Fruit fly (Drosophila melanogaster): Measurements from ENCODE around the gene Svip.

The Svip gene

DNA sequence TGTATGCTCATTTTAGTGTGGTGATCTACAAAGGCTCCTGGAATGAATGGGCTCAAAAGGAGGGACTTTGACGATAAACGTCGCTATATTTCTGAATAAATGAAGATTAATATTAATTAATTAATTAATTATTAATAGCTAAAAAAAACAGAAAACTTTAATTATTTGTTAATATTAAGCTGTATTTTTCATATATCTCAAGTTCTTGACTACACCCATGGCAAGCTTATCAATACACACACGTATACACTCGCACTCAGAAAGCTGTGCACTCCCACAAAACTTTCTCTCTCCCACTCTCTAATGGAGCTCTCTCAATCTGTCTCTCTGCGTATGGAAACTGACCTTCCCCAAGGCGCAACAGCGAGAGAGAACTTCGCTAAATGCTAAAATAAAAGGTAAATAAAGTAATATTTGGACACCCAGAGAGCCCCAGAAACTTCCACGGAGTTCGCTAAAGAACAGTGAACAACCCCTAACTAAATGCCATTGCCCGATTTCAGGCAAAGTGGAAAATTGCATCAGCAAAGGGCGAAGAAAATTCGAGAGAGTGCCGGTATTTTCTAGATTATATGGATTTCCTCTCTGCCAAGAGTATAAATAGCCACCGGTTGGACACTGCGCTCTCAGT is 14.7 kb downstream of the Svip start (continued):
- TF ChIP-seq dati (GFP tag; IDR thresholded peaks at IDR 0.05) (no peak; the same call in 1 of the 2 replicates), CG34422 (GFP tag; IDR thresholded peaks at IDR 0.05) (peak; percentile 67; the same call in 1 of the 3 replicates), repo (GFP tag; optimal IDR thresholded peaks at IDR 0.05) (no peak), z (GFP tag; IDR thresholded peaks at IDR 0.05) (0 out of 3 replicates have a peak, but pooled peaks have one; percentile 7), exex (tag; optimal IDR thresholded peaks at IDR 0.05) (no peak), CG33213 (GFP tag; optimal IDR thresholded peaks at IDR 0.05) (no peak), CG8359 (GFP tag; optimal IDR thresholded peaks at IDR 0.05; ENCODE audit: borderline replicate concordance) (peak; percentile 51), ssp (GFP tag; IDR thresholded peaks at IDR 0.05) (peak; percentile 31; the same call in 1 of the 2 replicates), CHES-1-like (GFP tag; optimal IDR thresholded peaks at IDR 0.05) (no peak), CG18764 (GFP tag; optimal IDR thresholded peaks at IDR 0.05) (peak; percentile 36), Usf (GFP tag; optimal IDR thresholded peaks at IDR 0.05) (no peak), ci (GFP tag; IDR thresholded peaks at IDR 0.05) (peak; percentile 91), TFAM (GFP tag; optimal IDR thresholded peaks at IDR 0.05) (no peak), kay (GFP tag; optimal IDR thresholded peaks at IDR 0.05) (no peak), dmrt11E (tag; optimal IDR thresholded peaks at IDR 0.05) (peak; percentile 33), CG9932 (GFP tag; IDR thresholded peaks at IDR 0.05) (peak; percentile 61), bowl (GFP tag; IDR thresholded peaks at IDR 0.05) (peak; percentile 45; the same call in 1 of the 2 replicates), ken (GFP tag; IDR thresholded peaks at IDR 0.05) (peak; percentile 73), slp2 (GFP tag; optimal IDR thresholded peaks at IDR 0.05) (no peak), Xrp1 (GFP tag; IDR thresholded peaks at IDR 0.05) (peak; percentile 75), br (optimal IDR thresholded peaks at IDR 0.05) (no peak), ap (GFP tag; IDR thresholded peaks at IDR 0.05) (peak; percentile 41; the same call in 1 of the 2 replicates), CG14050 (GFP tag; IDR thresholded peaks at IDR 0.05) (peak; percentile 59), fru (optimal IDR thresholded peaks at IDR 0.05) (no peak), lmd (GFP tag; IDR thresholded peaks at IDR 0.05) (peak; percentile 75), CG18599 (GFP tag; optimal IDR thresholded peaks at IDR 0.05) (peak; percentile 86), Hr51 (GFP tag; optimal IDR thresholded peaks at IDR 0.05) (peak in 1 of 2 experiments; percentile 67), Optix (GFP tag; IDR thresholded peaks at IDR 0.05) (peak; percentile 56; the same call in 1 of the 3 replicates), gem (tag; optimal IDR thresholded peaks at IDR 0.05) (peak; percentile 83), Mes4 (GFP tag; optimal IDR thresholded peaks at IDR 0.05) (no peak), CG6175 (GFP tag; IDR thresholded peaks at IDR 0.05) (no peak), tna (GFP tag; IDR thresholded peaks at IDR 0.05; ENCODE audit: partially characterized antibody) (no peak; the same call in 1 of the 2 replicates), Hmx (GFP tag; optimal IDR thresholded peaks at IDR 0.05) (peak; percentile 27), caup (GFP tag; optimal IDR thresholded peaks at IDR 0.05; ENCODE audit: severe bottlenecking) (peak; percentile 54), CG11560 (tag; IDR thresholded peaks at IDR 0.05) (no peak), CG13775 (GFP tag; optimal IDR thresholded peaks at IDR 0.05) (peak; percentile 56), Awh (GFP tag; IDR thresholded peaks at IDR 0.05) (peak; percentile 87), cato (GFP tag; optimal IDR thresholded peaks at IDR 0.05; ENCODE audit: borderline replicate concordance) (peak; percentile 18), Aef1 (GFP tag; IDR thresholded peaks at IDR 0.05) (peak; percentile 45), kni (GFP tag; optimal IDR thresholded peaks at IDR 0.05) (no peak), MESR4 (GFP tag; optimal IDR thresholded peaks at IDR 0.05) (no peak), Hsf (GFP tag; optimal IDR thresholded peaks at IDR 0.05) (peak; percentile 48), aop (GFP tag; IDR thresholded peaks at IDR 0.05) (no peak), Mrtf (GFP tag; IDR thresholded peaks at IDR 0.05) (peak; percentile 18; the same call in 1 of the 3 replicates), CG15011 (GFP tag; optimal IDR thresholded peaks at IDR 0.05) (peak; percentile 21), tup (GFP tag; optimal IDR thresholded peaks at IDR 0.05) (no peak), Six4 (GFP tag; optimal IDR thresholded peaks at IDR 0.05) (peak; percentile 43), CG12071 (GFP tag; optimal IDR thresholded peaks at IDR 0.05) (no peak), Neu2 (GFP tag; optimal IDR thresholded peaks at IDR 0.05; ENCODE audit: borderline replicate concordance) (no peak), gt (GFP tag; IDR thresholded peaks at IDR 0.05) (no peak), CG8281 (tag; optimal IDR thresholded peaks at IDR 0.05) (peak; percentile 9)
